Fruit fly (Drosophila melanogaster) whole organism, pupa: ENCODE data around the gene mRpL19.

Experiments used
- CG10348 ChIP-seq: fragments of 200-800 bp; sonication (Bioruptor generic); IDR thresholded peaks from 2 replicates; pipeline ENCODE4 v1.3.6; 2022; ENCODE audit warnings: missing biosample characterization, missing genetic modification characterization
- CG12605 ChIP-seq: fragments of 200-800 bp; sonication (Bioruptor generic); IDR thresholded peaks from 2 replicates; pipeline ENCODE4 v1.3.6; 2022; ENCODE audit warnings: missing biosample characterization, missing genetic modification characterization
- CG13204 ChIP-seq: fragments of 200-800 bp; sonication (Bioruptor generic); optimal IDR thresholded peaks from 2 replicates; lab custom pipeline; 2018; ENCODE audit warnings: missing biosample characterization, mild to moderate bottlenecking, missing genetic modification characterization, moderate library complexity
- CG14655 ChIP-seq: fragments of 200-800 bp; sonication (Bioruptor generic); optimal IDR thresholded peaks from 3 replicates; lab custom pipeline; 2017; ENCODE audit warnings: mild to moderate bottlenecking, missing biosample characterization, missing genetic modification reagents, missing genetic modification characterization
- CG32121 ChIP-seq: fragments of 200-800 bp; sonication (Bioruptor generic); IDR thresholded peaks from 2 replicates; pipeline ENCODE4 v1.3.6; 2022; ENCODE audit warnings: missing biosample characterization, missing genetic modification characterization
- CG8159 ChIP-seq: fragments of 200-800 bp; sonication (Bioruptor generic); optimal IDR thresholded peaks from 3 replicates; lab custom pipeline; 2018; ENCODE audit warnings: missing biosample characterization, mild to moderate bottlenecking, missing genetic modification characterization, moderate library complexity
- CG8301 ChIP-seq: fragments of 200-800 bp; sonication (Bioruptor generic); optimal IDR thresholded peaks from 2 replicates; lab custom pipeline; 2018; ENCODE audit warnings: missing biosample characterization, mild to moderate bottlenecking, missing genetic modification characterization
- CG9948 ChIP-seq: fragments of 200-800 bp; sonication (Bioruptor generic); optimal IDR thresholded peaks from 2 replicates; lab custom pipeline; 2018; ENCODE audit warnings: missing biosample characterization, mild to moderate bottlenecking, missing genetic modification characterization, moderate library complexity
- D1 ChIP-seq: fragments of 200-800 bp; sonication (Bioruptor generic); optimal IDR thresholded peaks from 2 replicates; lab custom pipeline; 2018; ENCODE audit warnings: missing biosample characterization, mild to moderate bottlenecking, missing genetic modification characterization, moderate library complexity
- EcR ChIP-seq: fragments of 200-800 bp; sonication (Bioruptor generic); optimal IDR thresholded peaks from 3 replicates; lab custom pipeline; 2019; ENCODE audit warnings: missing biosample characterization, missing genetic modification characterization, mild to moderate bottlenecking, moderate library complexity, missing genetic modification reagents
- Ets98B ChIP-seq: fragments of 200-800 bp; sonication (Bioruptor generic); IDR thresholded peaks from 2 replicates; pipeline ENCODE4 v1.3.6; 2022; ENCODE audit warnings: missing biosample characterization, missing genetic modification characterization
- Pif1A ChIP-seq: fragments of 200-800 bp; sonication (Bioruptor generic); optimal IDR thresholded peaks from 3 replicates; lab custom pipeline; 2016; ENCODE audit warnings: missing biosample characterization, missing genetic modification characterization
- gl ChIP-seq: fragments of 200-800 bp; sonication (Bioruptor generic); optimal IDR thresholded peaks from 2 replicates; lab custom pipeline; 2018; ENCODE audit warnings: missing biosample characterization, mild to moderate bottlenecking, missing genetic modification characterization

- no peak for TF ChIP-seq EcR
- TF ChIP-seq CG32121 (GFP tag; lab: Robert Waterston, UW), result 0 out of 2 replicates have a peak, but pooled peaks have one; percentile 50
- peak; percentile 27; the same call in 1 of the 2 replicates for TF ChIP-seq CG10348
- no peak for TF ChIP-seq CG8301
- no peak for TF ChIP-seq CG14655 (GFP tag; lab: Kevin White, UChicago)
- TF ChIP-seq Pif1A (GFP tag; lab: Kevin White, UChicago), result no peak
- TF ChIP-seq Ets98B (GFP tag; lab: Robert Waterston, UW), result peak; percentile 51
- TF ChIP-seq CG12605 (GFP tag; lab: Robert Waterston, UW), result no peak
- TF ChIP-seq CG13204 (GFP tag; lab: Kevin White, UChicago), result no peak
- peak; percentile 67 for TF ChIP-seq CG9948 (tag; lab: Kevin White, UChicago)
- peak; percentile 75 for TF ChIP-seq CG8159 (tag; lab: Kevin White, UChicago)
- TF ChIP-seq D1 (tag; lab: Kevin White, UChicago), result no peak
- TF ChIP-seq gl, result no peak
Observed at dm6 chr3R:8676560-8677000, 2.7 kb downstream of the mRpL19 start, which contains the start of the genes Unc50, CG11755 and CG8043.
